Worm (Caenorhabditis elegans) whole organism, early embryonic: ENCODE results near the gene F28F5.6.

ENCODE experiments used
- B0310.2 ChIP-seq: sonication (generic microtip); optimal IDR thresholded peaks from 2 replicates; lab custom pipeline; 2016; ENCODE audit warnings: mild to moderate bottlenecking, missing genetic modification characterization, missing compliant biosample characterization
- F13C5.2 ChIP-seq: sonication (generic microtip); optimal IDR thresholded peaks from 2 replicates; lab custom pipeline; 2017; ENCODE audit warnings: mild to moderate bottlenecking, missing genetic modification characterization, inconsistent platforms, missing compliant biosample characterization
- aly-1 ChIP-seq: sonication (generic microtip); optimal IDR thresholded peaks from 2 replicates; lab custom pipeline; 2016; ENCODE audit warnings: missing genetic modification characterization, missing compliant biosample characterization
- ama-1 ChIP-seq: fragments of 150-350 bp; optimal IDR thresholded peaks from 2 replicates; lab custom pipeline; 2014
- ceh-13 ChIP-seq: fragments of 200-800 bp; sonication (Bioruptor generic); optimal IDR thresholded peaks from 2 replicates; lab custom pipeline; 2018; ENCODE audit warnings: mild to moderate bottlenecking, missing genetic modification characterization, missing compliant biosample characterization
- ceh-36 ChIP-seq: sonication (generic microtip); optimal IDR thresholded peaks from 2 replicates; lab custom pipeline; 2016; ENCODE audit warnings: missing genetic modification characterization, inconsistent platforms, missing compliant biosample characterization
- ets-7 ChIP-seq: sonication (generic microtip); optimal IDR thresholded peaks from 2 replicates; lab custom pipeline; 2016; ENCODE audit warnings: missing genotype, missing genetic modification characterization, missing compliant biosample characterization
- flt-1 ChIP-seq: fragments of 200-800 bp; sonication (Bioruptor generic); IDR thresholded peaks from 2 replicates; pipeline ENCODE4 v1.3.6; 2022; ENCODE audit warnings: missing genetic modification characterization, missing compliant biosample characterization
- hmbx-1 ChIP-seq: sonication (generic microtip); optimal IDR thresholded peaks from 2 replicates; lab custom pipeline; 2016; ENCODE audit warnings: mild to moderate bottlenecking, missing genetic modification characterization, missing compliant biosample characterization
- hmg-4 ChIP-seq: fragments of 200-800 bp; sonication (Bioruptor generic); optimal IDR thresholded peaks from 2 replicates; lab custom pipeline; 2018; ENCODE audit warnings: mild to moderate bottlenecking, missing genetic modification characterization, missing compliant biosample characterization
- hnd-1 ChIP-seq: sonication (generic microtip); optimal IDR thresholded peaks from 2 replicates; lab custom pipeline; 2016; ENCODE audit warnings: missing genetic modification characterization, missing compliant biosample characterization
- pes-1 ChIP-seq: fragments of 200-800 bp; sonication (Bioruptor generic); IDR thresholded peaks from 2 replicates; pipeline ENCODE4 v1.3.6; 2022; ENCODE audit warnings: missing genetic modification reagents, missing genetic modification characterization, missing compliant biosample characterization
- scrt-1 ChIP-seq: fragments of 200-800 bp; sonication (Bioruptor generic); IDR thresholded peaks from 2 replicates; pipeline ENCODE4 v1.3.6; 2022; ENCODE audit warnings: missing genetic modification characterization, missing compliant biosample characterization
- sea-1 ChIP-seq: fragments of 200-800 bp; sonication (Bioruptor generic); conservative IDR thresholded peaks from 2 replicates; pipeline ENCODE4 v1.3.6; 2022; ENCODE audit warnings: missing genetic modification characterization, missing compliant biosample characterization
- tbx-11 ChIP-seq: fragments of 200-800 bp; sonication (Bioruptor generic); IDR thresholded peaks from 2 replicates; pipeline ENCODE4 v1.3.6; 2022; ENCODE audit warnings: missing genetic modification characterization, missing compliant biosample characterization
- tbx-37 ChIP-seq: fragments of 200-800 bp; sonication (Bioruptor generic); conservative IDR thresholded peaks from 2 replicates; pipeline ENCODE4 v1.3.6; 2022; ENCODE audit warnings: missing genetic modification reagents, missing genetic modification characterization, missing compliant biosample characterization
- tra-4 ChIP-seq: sonication (generic microtip); optimal IDR thresholded peaks from 2 replicates; lab custom pipeline; 2017; ENCODE audit warnings: missing genetic modification characterization, missing compliant biosample characterization

F28F5.6 gene

DNA sequence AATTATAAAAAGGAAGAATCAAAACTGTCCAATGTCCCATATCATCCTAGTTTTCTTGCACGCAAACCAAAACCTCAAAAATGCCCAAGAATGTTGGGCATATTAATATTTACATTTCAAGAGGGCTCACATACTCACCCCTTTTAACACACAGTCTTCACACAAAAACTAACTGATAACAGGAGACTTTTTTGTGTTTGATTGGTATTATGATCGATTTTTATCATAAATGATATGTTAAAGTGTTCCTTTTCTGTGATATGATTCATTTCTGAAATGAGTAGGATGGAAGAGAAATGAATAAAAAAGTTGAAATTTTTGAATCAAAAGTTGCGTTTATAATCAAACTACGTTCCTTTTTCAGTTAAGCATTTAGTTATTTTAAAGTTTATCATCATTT is 16.1 kb downstream of the F28F5.6 start:
- TF ChIP-seq flt-1 (GFP tag; lab: Robert Waterston, UW) (no peak), hmbx-1 (tag; lab: Kevin White, UChicago) (no peak), pes-1 (no peak), hmg-4 (GFP tag; lab: Kevin White, UChicago) (no peak), tbx-37 (GFP tag; lab: Robert Waterston, UW) (no peak)

ce11 chrIII:6802488-6802887 is 16.7 kb downstream of the F28F5.6 start, which contains the start of gene lim-8:
Gene lim-8 (plus strand): TSS chrIII:6802788.
- TF ChIP-seq ama-1 (lab: Kevin White, UChicago) (no peak), ets-7 (tag; lab: Kevin White, UChicago) (no peak), ceh-36 (no peak), hnd-1 (tag; lab: Kevin White, UChicago) (no peak), hmbx-1 (tag; lab: Kevin White, UChicago) (no peak), B0310.2 (tag; lab: Kevin White, UChicago) (no peak), tbx-37 (GFP tag; lab: Robert Waterston, UW) (no peak), scrt-1 (GFP tag; lab: Robert Waterston, UW) (no peak), flt-1 (GFP tag; lab: Robert Waterston, UW) (no peak), aly-1 (tag; lab: Kevin White, UChicago) (no peak), tbx-11 (GFP tag; lab: Robert Waterston, UW) (no peak), ceh-13 (GFP tag; lab: Kevin White, UChicago) (no peak), tra-4 (tag; lab: Kevin White, UChicago) (no peak), F13C5.2 (tag; lab: Kevin White, UChicago) (no peak), sea-1 (GFP tag; lab: Robert Waterston, UW) (no peak), pes-1 (no peak), hmg-4 (GFP tag; lab: Kevin White, UChicago) (no peak)

ce11 chrIII:6799664-6800063 is 19.5 kb downstream of the F28F5.6 start:
- TF ChIP-seq ets-7 (tag; lab: Kevin White, UChicago), result no peak
- TF ChIP-seq tbx-11 (GFP tag; lab: Robert Waterston, UW), result no peak
- TF ChIP-seq B0310.2 (tag; lab: Kevin White, UChicago), result no peak
- no peak for TF ChIP-seq hnd-1 (tag; lab: Kevin White, UChicago)
- TF ChIP-seq pes-1, result no peak

ce11 chrIII:6798906-6799305 is 20.3 kb downstream of the F28F5.6 start:
- TF ChIP-seq B0310.2 (tag; lab: Kevin White, UChicago), result no peak
- no peak for TF ChIP-seq pes-1
- no peak for TF ChIP-seq hmbx-1 (tag; lab: Kevin White, UChicago)
- TF ChIP-seq sea-1 (GFP tag; lab: Robert Waterston, UW), result no peak
- no peak for TF ChIP-seq ceh-13 (GFP tag; lab: Kevin White, UChicago)
- TF ChIP-seq ets-7 (tag; lab: Kevin White, UChicago), result no peak
- TF ChIP-seq tbx-37 (GFP tag; lab: Robert Waterston, UW), result no peak
- TF ChIP-seq F13C5.2 (tag; lab: Kevin White, UChicago), result no peak
- TF ChIP-seq scrt-1 (GFP tag; lab: Robert Waterston, UW), result no peak
- TF ChIP-seq flt-1 (GFP tag; lab: Robert Waterston, UW), result no peak
- TF ChIP-seq ceh-36, result no peak
- no peak for TF ChIP-seq aly-1 (tag; lab: Kevin White, UChicago)
- TF ChIP-seq tra-4 (tag; lab: Kevin White, UChicago), result no peak
- TF ChIP-seq hmg-4 (GFP tag; lab: Kevin White, UChicago), result no peak
- TF ChIP-seq hnd-1 (tag; lab: Kevin White, UChicago), result no peak
- TF ChIP-seq ama-1 (lab: Kevin White, UChicago), result no peak
- TF ChIP-seq tbx-11 (GFP tag; lab: Robert Waterston, UW), result no peak

ce11 chrIII:6797965-6798364 is 21.2 kb downstream of the F28F5.6 start, which contains the start of gene R05H11.2:
Gene R05H11.2 (plus strand): TSS chrIII:6798297.
- TF ChIP-seq hmg-4 (GFP tag; lab: Kevin White, UChicago) (no peak), ama-1 (lab: Kevin White, UChicago) (no peak), aly-1 (tag; lab: Kevin White, UChicago) (no peak), sea-1 (GFP tag; lab: Robert Waterston, UW) (no peak), pes-1 (no peak), tra-4 (tag; lab: Kevin White, UChicago) (no peak), scrt-1 (GFP tag; lab: Robert Waterston, UW) (no peak), ceh-13 (GFP tag; lab: Kevin White, UChicago) (no peak), flt-1 (GFP tag; lab: Robert Waterston, UW) (no peak), tbx-37 (GFP tag; lab: Robert Waterston, UW) (no peak), hnd-1 (tag; lab: Kevin White, UChicago) (no peak), ceh-36 (no peak), B0310.2 (tag; lab: Kevin White, UChicago) (no peak)

- TF ChIP-seq aly-1 (tag; lab: Kevin White, UChicago) (no peak), flt-1 (GFP tag; lab: Robert Waterston, UW) (no peak)
These were observed 23.8 kb downstream of the F28F5.6 start, which contains the start of gene R05H11.1 for ce11 chrIII:6795326-6795725. Gene R05H11.1 (plus strand): TSS chrIII:6795626.
